Fruit fly (Drosophila melanogaster) whole organism, embryonic: ENCODE results near the gene CG7298.

ENCODE experiments used
- BtbVII ChIP-seq: fragments of 200-800 bp; sonication (Bioruptor generic); optimal IDR thresholded peaks from 3 replicates; lab custom pipeline; 2017; ENCODE audit warnings: missing biosample characterization, mild to moderate bottlenecking, missing genetic modification characterization
- Bteb2 ChIP-seq: fragments of 200-800 bp; sonication (Bioruptor generic); optimal IDR thresholded peaks from 2 replicates; lab custom pipeline; 2016; ENCODE audit warnings: missing biosample characterization, missing genetic modification characterization
- CG10654 ChIP-seq: fragments of 200-800 bp; sonication (Bioruptor generic); optimal IDR thresholded peaks from 2 replicates; lab custom pipeline; 2016; ENCODE audit warnings: missing biosample characterization, missing genetic modification characterization
- CG18011 ChIP-seq: fragments of 200-800 bp; sonication (Bioruptor generic); optimal IDR thresholded peaks from 2 replicates; lab custom pipeline; 2017; ENCODE audit warnings: missing biosample characterization, missing genetic modification characterization, mild to moderate bottlenecking, moderate library complexity, missing genotype
- CG18262 ChIP-seq: fragments of 200-800 bp; optimal IDR thresholded peaks from 3 replicates; lab custom pipeline; 2019; ENCODE audit warnings: missing biosample characterization, mild to moderate bottlenecking, missing genetic modification characterization, moderate library complexity
- CG2199 ChIP-seq: fragments of 200-800 bp; sonication (Bioruptor generic); IDR thresholded peaks from 3 replicates; pipeline ENCODE4 v1.3.6; 2022; ENCODE audit warnings: missing biosample characterization, missing genetic modification characterization
- CG31388 ChIP-seq: fragments of 200-800 bp; sonication (Bioruptor generic); optimal IDR thresholded peaks from 2 replicates; lab custom pipeline; 2016; ENCODE audit warnings: missing biosample characterization, missing genetic modification characterization
- CG3281 ChIP-seq: fragments of 200-800 bp; sonication (Bioruptor generic); optimal IDR thresholded peaks from 3 replicates; lab custom pipeline; 2017; ENCODE audit warnings: missing biosample characterization, mild to moderate bottlenecking, missing genetic modification characterization
- CG5180 ChIP-seq: fragments of 200-800 bp; sonication (Bioruptor generic); optimal IDR thresholded peaks from 3 replicates; lab custom pipeline; 2017; ENCODE audit warnings: missing biosample characterization, missing genetic modification characterization, mild to moderate bottlenecking, moderate library complexity, missing genetic modification reagents
- CG6175 ChIP-seq: fragments of 200-800 bp; sonication (Bioruptor generic); IDR thresholded peaks from 3 replicates; pipeline ENCODE4 v1.3.6; 2022; ENCODE audit warnings: missing biosample characterization, missing genetic modification characterization
- CG7963 ChIP-seq: fragments of 200-800 bp; sonication (Bioruptor generic); IDR thresholded peaks from 3 replicates; pipeline ENCODE4 v1.3.6; 2022; ENCODE audit warnings: missing biosample characterization, missing genetic modification characterization; ENCODE audit not compliant: partially characterized antibody
- CG9876 ChIP-seq: fragments of 200-800 bp; sonication (Bioruptor generic); optimal IDR thresholded peaks from 2 replicates; lab custom pipeline; 2016; ENCODE audit warnings: missing biosample characterization, missing genetic modification characterization
- Chrac-16 ChIP-seq: fragments of 200-800 bp; sonication (Bioruptor generic); optimal IDR thresholded peaks from 3 replicates; lab custom pipeline; 2016; ENCODE audit warnings: missing biosample characterization, missing genetic modification characterization
- Dek ChIP-seq: fragments of 200-800 bp; sonication (Bioruptor generic); optimal IDR thresholded peaks from 3 replicates; lab custom pipeline; 2019; ENCODE audit warnings: missing biosample characterization, mild to moderate bottlenecking, missing genetic modification characterization, moderate library complexity
- Dfd ChIP-seq, 2 experiments: fragments of >200 bp; optimal IDR thresholded peaks; 2 replicates each; lab custom pipeline; 2017; ENCODE audit warnings: missing biosample characterization in 2 of 2, missing genetic modification characterization in 2 of 2
- Fer1 ChIP-seq: fragments of 200-800 bp; sonication (Bioruptor generic); optimal IDR thresholded peaks from 2 replicates; lab custom pipeline; 2017; ENCODE audit warnings: missing biosample characterization, mild to moderate bottlenecking, missing genetic modification characterization
- Gug ChIP-seq: fragments of 200-800 bp; sonication (Bioruptor generic); IDR thresholded peaks from 4 replicates; pipeline ENCODE4 v1.3.6; 2022; ENCODE audit warnings: missing biosample characterization, missing genetic modification characterization
- Hr3 ChIP-seq: fragments of 200-800 bp; sonication (Bioruptor generic); optimal IDR thresholded peaks from 3 replicates; lab custom pipeline; 2016; ENCODE audit warnings: missing biosample characterization, missing genetic modification characterization
- Meics ChIP-seq: fragments of 200-800 bp; sonication (Bioruptor generic); optimal IDR thresholded peaks from 2 replicates; lab custom pipeline; 2017; ENCODE audit warnings: missing biosample characterization, mild to moderate bottlenecking, missing genetic modification characterization
- Nf-YA ChIP-seq: fragments of 200-800 bp; sonication (Bioruptor generic); IDR thresholded peaks from 2 replicates; pipeline ENCODE4 v1.3.6; 2022; ENCODE audit warnings: missing biosample characterization, missing genetic modification characterization
- Oaz ChIP-seq: fragments of 200-800 bp; sonication (Bioruptor generic); IDR thresholded peaks from 2 replicates; pipeline ENCODE4 v1.3.6; 2022; ENCODE audit warnings: missing biosample characterization, missing genetic modification characterization
- Oli ChIP-seq: fragments of 200-800 bp; sonication (Bioruptor generic); optimal IDR thresholded peaks from 2 replicates; lab custom pipeline; 2018; ENCODE audit warnings: missing biosample characterization, mild to moderate bottlenecking, missing genetic modification characterization, moderate library complexity
- Rx ChIP-seq: fragments of 200-800 bp; sonication (Bioruptor generic); IDR thresholded peaks from 2 replicates; pipeline ENCODE4 v1.3.6; 2022; ENCODE audit warnings: missing biosample characterization, missing genetic modification characterization
- Side ChIP-seq: fragments of 200-800 bp; sonication (Bioruptor generic); optimal IDR thresholded peaks from 2 replicates; lab custom pipeline; 2016; ENCODE audit warnings: missing biosample characterization, missing genetic modification characterization
- abd-A ChIP-seq: fragments of 200-800 bp; sonication (Bioruptor generic); optimal IDR thresholded peaks from 3 replicates; lab custom pipeline; 2019; ENCODE audit warnings: missing biosample characterization, mild to moderate bottlenecking, missing genetic modification characterization, moderate library complexity
- ac ChIP-seq: fragments of 200-800 bp; sonication (Bioruptor generic); optimal IDR thresholded peaks from 3 replicates; lab custom pipeline; 2017; ENCODE audit warnings: missing biosample characterization, mild to moderate bottlenecking, missing genetic modification characterization
- bcd ChIP-seq: fragments of 200-800 bp; sonication (Bioruptor generic); optimal IDR thresholded peaks from 2 replicates; lab custom pipeline; 2017; ENCODE audit warnings: missing biosample characterization, mild to moderate bottlenecking, missing genetic modification characterization
- caup ChIP-seq: fragments of 200-800 bp; sonication (Bioruptor generic); optimal IDR thresholded peaks from 3 replicates; lab custom pipeline; 2017; ENCODE audit warnings: missing biosample characterization, mild to moderate bottlenecking, missing genetic modification characterization, moderate library complexity; ENCODE audit not compliant: severe bottlenecking
- chn ChIP-seq: fragments of 200-800 bp; sonication (Bioruptor generic); optimal IDR thresholded peaks from 2 replicates; lab custom pipeline; 2016; ENCODE audit warnings: missing biosample characterization, missing genetic modification characterization
- croc ChIP-seq: fragments of 200-800 bp; sonication (Bioruptor generic); conservative IDR thresholded peaks from 3 replicates; pipeline ENCODE4 v1.3.6; 2022; ENCODE audit warnings: missing biosample characterization, missing genetic modification characterization
- crol ChIP-seq: fragments of 200-800 bp; sonication (Bioruptor generic); IDR thresholded peaks from 2 replicates; pipeline ENCODE4 v1.3.6; 2022; ENCODE audit warnings: missing biosample characterization, missing genetic modification characterization
- dmrt99B ChIP-seq: fragments of 200-800 bp; sonication (Bioruptor generic); optimal IDR thresholded peaks from 2 replicates; lab custom pipeline; 2018; ENCODE audit warnings: missing biosample characterization, mild to moderate bottlenecking, missing genetic modification characterization, moderate library complexity
- dpn ChIP-seq, 2 experiments: fragments of 200-800 bp; sonication (Bioruptor generic); optimal IDR thresholded peaks; 3 replicates each; lab custom pipeline; 2016; ENCODE audit warnings: missing biosample characterization in 2 of 2, missing genetic modification characterization in 2 of 2
- emc ChIP-seq: fragments of 200-800 bp; sonication (Bioruptor generic); optimal IDR thresholded peaks from 2 replicates; lab custom pipeline; 2016; ENCODE audit warnings: missing biosample characterization, missing genetic modification characterization
- eve ChIP-seq, 2 experiments: fragments of >200 bp; optimal IDR thresholded peaks; 2 replicates each; lab custom pipeline; 2017; ENCODE audit warnings: missing biosample characterization in 2 of 2, missing genetic modification characterization in 2 of 2
- fd96Cb ChIP-seq: fragments of 200-800 bp; sonication (Bioruptor generic); optimal IDR thresholded peaks from 2 replicates; lab custom pipeline; 2018; ENCODE audit warnings: missing biosample characterization, mild to moderate bottlenecking, missing genetic modification characterization, moderate library complexity
- fu2 ChIP-seq: fragments of 200-800 bp; sonication (Bioruptor generic); optimal IDR thresholded peaks from 2 replicates; lab custom pipeline; 2016; ENCODE audit warnings: missing biosample characterization, missing genetic modification characterization
- insv ChIP-seq, 2 experiments: fragments of 200-800 bp; sonication (Bioruptor generic); optimal IDR thresholded peaks; 3 replicates each; lab custom pipeline; 2016 to 2018; ENCODE audit warnings: missing biosample characterization in 2 of 2, missing genetic modification characterization in 2 of 2
- lab ChIP-seq: fragments of 200-800 bp; sonication (Bioruptor generic); optimal IDR thresholded peaks from 3 replicates; lab custom pipeline; 2017; ENCODE audit warnings: missing biosample characterization, missing genetic modification characterization, mild to moderate bottlenecking, moderate library complexity, missing genetic modification reagents
- nom ChIP-seq: fragments of 200-800 bp; sonication (Bioruptor generic); optimal IDR thresholded peaks from 2 replicates; lab custom pipeline; 2017; ENCODE audit warnings: missing biosample characterization, missing genetic modification characterization, mild to moderate bottlenecking, moderate library complexity, missing genetic modification reagents
- oc ChIP-seq: fragments of 200-800 bp; sonication (Bioruptor generic); optimal IDR thresholded peaks from 2 replicates; lab custom pipeline; 2018; ENCODE audit warnings: missing biosample characterization, mild to moderate bottlenecking, missing genetic modification characterization, moderate library complexity
- onecut ChIP-seq: fragments of 200-800 bp; sonication (Bioruptor generic); IDR thresholded peaks from 2 replicates; pipeline ENCODE4 v1.3.6; 2022; ENCODE audit warnings: missing biosample characterization, missing genetic modification characterization
- pros ChIP-seq: fragments of 200-800 bp; sonication (Bioruptor generic); optimal IDR thresholded peaks from 3 replicates; lab custom pipeline; 2019; ENCODE audit warnings: missing biosample characterization, mild to moderate bottlenecking, missing genetic modification characterization, moderate library complexity
- ro ChIP-seq: fragments of 200-800 bp; sonication (Bioruptor generic); IDR thresholded peaks from 2 replicates; pipeline ENCODE4 v1.3.6; 2022; ENCODE audit warnings: missing biosample characterization, missing genetic modification characterization
- sens-2 ChIP-seq: fragments of 200-800 bp; sonication (Bioruptor generic); IDR thresholded peaks from 2 replicates; pipeline ENCODE4 v1.3.6; 2022; ENCODE audit warnings: missing biosample characterization, missing genetic modification characterization
- slp2 ChIP-seq: fragments of 200-800 bp; sonication (Bioruptor generic); optimal IDR thresholded peaks from 2 replicates; lab custom pipeline; 2016; ENCODE audit warnings: missing biosample characterization, missing genetic modification characterization
- tll ChIP-seq, 2 experiments: fragments of 200-800 bp in 1 of 2; fragments of >200 bp in 1 of 2; sonication (Bioruptor generic) in 1 of 2; optimal IDR thresholded peaks; 2 replicates each; lab custom pipeline; 2017 to 2019; ENCODE audit warnings: missing biosample characterization in 2 of 2, missing genetic modification characterization in 2 of 2, mild to moderate bottlenecking in 1 of 2, moderate library complexity in 1 of 2
- trh ChIP-seq: fragments of 200-800 bp; sonication (Bioruptor generic); optimal IDR thresholded peaks from 2 replicates; lab custom pipeline; 2016; ENCODE audit warnings: missing biosample characterization, missing genetic modification characterization
- vvl ChIP-seq: fragments of 200-800 bp; sonication (Bioruptor generic); IDR thresholded peaks from 2 replicates; pipeline ENCODE4 v1.3.6; 2022; ENCODE audit warnings: missing biosample characterization, missing genetic modification characterization

CG7298 gene

DNA sequence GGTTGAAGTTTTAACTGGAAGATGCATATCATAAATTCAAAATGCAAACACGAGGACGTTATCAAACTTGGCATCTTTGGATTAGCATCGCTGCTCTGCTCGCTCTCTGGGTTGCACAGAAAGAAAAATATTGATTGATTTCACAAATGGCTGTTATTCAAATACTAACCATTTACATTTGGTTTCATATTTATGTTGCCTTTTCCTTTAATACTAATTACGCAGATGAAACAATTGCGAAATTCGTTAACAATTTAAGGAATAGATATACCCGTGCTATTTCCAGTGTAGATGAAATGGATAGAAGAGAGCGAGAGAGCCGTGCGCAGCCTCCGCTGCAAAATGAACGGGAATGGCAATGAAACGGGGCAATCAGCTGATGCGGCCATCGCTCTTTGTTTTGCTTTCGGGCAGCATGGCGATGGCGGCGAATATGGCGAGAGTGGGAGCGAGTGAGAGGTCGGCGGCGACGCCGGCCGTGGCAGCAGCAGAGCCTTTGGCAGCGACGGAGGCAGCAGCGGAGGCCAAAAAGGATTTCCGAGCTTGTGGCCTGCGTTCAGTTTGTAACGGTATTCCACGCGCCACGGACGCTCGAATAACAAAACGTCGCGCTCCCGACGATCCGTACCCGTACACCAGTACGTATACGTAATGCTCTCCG lies 44.2 kb upstream of the CG7298 start, which contains the start of gene rdgC (continued):
- peak; percentile 91 for TF ChIP-seq Gug (GFP tag; lab: Robert Waterston, UW)
- TF ChIP-seq CG5180 = peak; percentile 85
- peak; percentile 89 for TF ChIP-seq CG6175 (GFP tag; lab: Robert Waterston, UW)
- peak; percentile 98 for TF ChIP-seq lab
- peak; percentile 92 for TF ChIP-seq CG18262
- peak; percentile 26; the same call in 1 of the 2 replicates for TF ChIP-seq crol (GFP tag; lab: Robert Waterston, UW)
- no peak for TF ChIP-seq CG7963
- no peak for TF ChIP-seq tll (GFP tag; optimal IDR thresholded peaks at IDR 0.05; lab: Kevin White, UChicago)
- TF ChIP-seq insv (GFP tag; optimal IDR thresholded peaks at IDR 0.05; lab: Kevin White, UChicago) = peak in 1 of 2 experiments; percentile 15
- peak; percentile 93 for TF ChIP-seq slp2
- peak; percentile 90 for TF ChIP-seq Hr3 (GFP tag; lab: Kevin White, UChicago)
- TF ChIP-seq Dek = peak; percentile 94
- TF ChIP-seq dpn (GFP tag; optimal IDR thresholded peaks at IDR 0.05; lab: Kevin White, UChicago) = peak; percentile 96
- TF ChIP-seq Fer1 = peak; percentile 96
- TF ChIP-seq nom (GFP tag; lab: Kevin White, UChicago) = no peak
- peak; percentile 95 for TF ChIP-seq bcd (GFP tag; lab: Kevin White, UChicago)
- peak; percentile 95 for TF ChIP-seq Rx (GFP tag; lab: Robert Waterston, UW)
- TF ChIP-seq fu2 (GFP tag; lab: Kevin White, UChicago) = peak; percentile 95
- TF ChIP-seq ac (GFP tag; lab: Kevin White, UChicago) = peak; percentile 22
- peak; percentile 94 for TF ChIP-seq CG3281 (GFP tag; lab: Kevin White, UChicago)
- peak; percentile 94 for TF ChIP-seq Oaz (GFP tag; lab: Robert Waterston, UW)
- TF ChIP-seq croc (GFP tag; lab: Robert Waterston, UW) = peak; percentile 87
- TF ChIP-seq Dfd (GFP tag; optimal IDR thresholded peaks at IDR 0.05; lab: Kevin White, UChicago) = no peak
- no peak for TF ChIP-seq eve (GFP tag; optimal IDR thresholded peaks at IDR 0.05; lab: Kevin White, UChicago)
- peak; percentile 95 for TF ChIP-seq Side
- peak; percentile 81 for TF ChIP-seq CG18011 (GFP tag; lab: Kevin White, UChicago)
- peak; percentile 93 for TF ChIP-seq emc (GFP tag; lab: Kevin White, UChicago)
- TF ChIP-seq dmrt99B = peak; percentile 98
- peak; percentile 96 for TF ChIP-seq BtbVII (GFP tag; lab: Kevin White, UChicago)
- TF ChIP-seq trh (GFP tag; lab: Kevin White, UChicago) = peak; percentile 89
- no peak for TF ChIP-seq pros (GFP tag; lab: Kevin White, UChicago)
- peak; percentile 47 for TF ChIP-seq abd-A (tag; lab: Kevin White, UChicago)
- peak; percentile 95 for TF ChIP-seq CG2199
- TF ChIP-seq Meics (GFP tag; lab: Kevin White, UChicago) = peak; percentile 97
- peak; percentile 91 for TF ChIP-seq CG31388
- TF ChIP-seq Nf-YA (GFP tag; lab: Robert Waterston, UW) = peak; percentile 95
- TF ChIP-seq CG9876 = peak; percentile 92
- peak; percentile 94 for TF ChIP-seq CG10654
- peak; percentile 96 for TF ChIP-seq caup (GFP tag; lab: Kevin White, UChicago)
- peak; percentile 91 for TF ChIP-seq chn (GFP tag; lab: Kevin White, UChicago)
- peak; percentile 95 for TF ChIP-seq oc (tag; lab: Kevin White, UChicago)
- TF ChIP-seq ro = peak; percentile 82
- peak; percentile 94 for TF ChIP-seq Bteb2 (GFP tag; lab: Kevin White, UChicago)
- peak; percentile 92 for TF ChIP-seq onecut (GFP tag; lab: Robert Waterston, UW)
- peak; percentile 96 for TF ChIP-seq Oli (tag; lab: Kevin White, UChicago)
- peak; percentile 97 for TF ChIP-seq fd96Cb (tag; lab: Kevin White, UChicago)
- peak; percentile 90 for TF ChIP-seq Chrac-16 (GFP tag; lab: Kevin White, UChicago)
- TF ChIP-seq sens-2 = peak; percentile 88
- TF ChIP-seq vvl (GFP tag; lab: Robert Waterston, UW) = peak; percentile 98
